Worm (Caenorhabditis elegans): ENCODE data around the gene ptr-8.

DNA sequence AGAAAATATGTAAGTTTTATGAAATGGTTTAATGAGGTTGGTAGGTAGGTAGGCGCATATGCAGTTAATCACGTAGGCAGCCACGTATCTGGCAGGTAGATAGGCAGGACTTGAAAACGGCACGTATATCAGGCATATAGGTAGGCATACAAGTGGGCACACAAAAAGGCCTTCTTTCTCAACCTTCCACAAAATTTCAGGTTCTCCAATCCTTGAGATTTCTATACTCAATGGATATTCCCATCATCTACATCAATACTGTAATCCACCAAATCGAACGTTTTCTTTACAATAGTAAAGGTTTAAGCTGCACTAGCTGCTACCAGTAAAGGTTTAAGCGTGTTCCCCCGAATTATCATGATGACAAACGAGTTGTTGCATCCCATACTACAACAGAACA lies 43.2 kb downstream of the ptr-8 start:
- TF ChIP-seq him-1 (tag; optimal IDR thresholded peaks at IDR 0.05) (no peak), dao-5 (tag; optimal IDR thresholded peaks at IDR 0.05) (no peak)
